Fruit fly (Drosophila melanogaster) S2 (cell line): ENCODE data around the gene CG7300.

ENCODE experiments used
- CG8478 ChIP-seq: fragments of >200 bp; optimal IDR thresholded peaks from 2 replicates; lab custom pipeline; 2018
- CTCF ChIP-seq, 2 experiments: fragments of >200 bp; optimal IDR thresholded peaks; 2 replicates each; lab custom pipeline; 2018

Gene CG7300

DNA sequence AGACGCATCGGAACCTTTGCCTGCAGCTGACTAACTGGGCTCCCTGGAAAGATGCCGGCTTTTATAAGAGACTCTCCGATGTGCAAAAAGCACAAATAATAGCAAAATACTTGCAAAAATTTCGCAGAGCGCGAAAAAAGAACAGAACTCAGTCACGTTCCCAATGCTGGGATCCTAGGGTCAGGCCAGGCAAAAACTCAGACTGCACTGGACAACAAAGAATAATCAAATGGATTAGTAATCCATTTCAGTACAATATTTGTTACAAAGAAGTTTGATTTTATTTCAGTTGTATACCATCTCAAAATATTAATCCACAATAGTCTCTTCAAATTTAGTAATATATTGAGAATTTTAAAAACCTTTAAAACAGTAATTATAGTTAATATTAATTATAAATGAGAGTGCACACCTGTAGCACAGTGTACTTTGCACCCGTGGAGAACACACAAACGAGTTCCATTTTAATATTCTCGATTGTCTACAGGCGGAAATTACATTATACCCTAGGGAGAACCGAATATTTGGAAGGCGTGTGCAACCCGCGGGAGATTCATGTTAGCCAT lies 3.7 kb downstream of the CG7300 start, which contains the start of gene CG17108:
CG17108 (minus strand) TSS at position 51 of the 566 bp plus-strand sequence.
- no peak for TF ChIP-seq CTCF (optimal IDR thresholded peaks at IDR 0.05; lab: Kevin White, UChicago)
- TF ChIP-seq CG8478 (lab: Kevin White, UChicago): no peak

DNA sequence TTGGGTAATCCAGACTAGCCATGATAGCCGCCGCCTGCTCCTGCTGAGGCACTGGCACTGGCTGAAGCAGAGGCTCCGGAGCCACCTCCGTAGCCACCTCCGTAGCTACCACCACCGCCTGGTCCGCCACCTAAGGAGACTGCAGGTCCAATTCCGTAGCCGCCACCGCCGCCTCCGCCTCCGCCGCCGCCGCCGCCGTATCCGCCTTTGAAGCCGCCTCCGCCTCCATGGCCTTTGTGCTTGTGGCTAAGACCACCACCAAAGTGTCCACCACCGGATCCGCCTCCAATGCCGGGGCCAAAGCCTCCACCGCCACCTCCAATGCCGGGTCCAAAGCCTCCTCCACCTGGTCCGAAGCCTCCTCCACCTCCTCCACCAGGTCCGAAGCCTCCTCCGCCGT lies 4.8 kb downstream of the CG7300 start:
- TF ChIP-seq CTCF (optimal IDR thresholded peaks at IDR 0.05; lab: Kevin White, UChicago): no peak
- no peak for TF ChIP-seq CG8478 (lab: Kevin White, UChicago)

DNA sequence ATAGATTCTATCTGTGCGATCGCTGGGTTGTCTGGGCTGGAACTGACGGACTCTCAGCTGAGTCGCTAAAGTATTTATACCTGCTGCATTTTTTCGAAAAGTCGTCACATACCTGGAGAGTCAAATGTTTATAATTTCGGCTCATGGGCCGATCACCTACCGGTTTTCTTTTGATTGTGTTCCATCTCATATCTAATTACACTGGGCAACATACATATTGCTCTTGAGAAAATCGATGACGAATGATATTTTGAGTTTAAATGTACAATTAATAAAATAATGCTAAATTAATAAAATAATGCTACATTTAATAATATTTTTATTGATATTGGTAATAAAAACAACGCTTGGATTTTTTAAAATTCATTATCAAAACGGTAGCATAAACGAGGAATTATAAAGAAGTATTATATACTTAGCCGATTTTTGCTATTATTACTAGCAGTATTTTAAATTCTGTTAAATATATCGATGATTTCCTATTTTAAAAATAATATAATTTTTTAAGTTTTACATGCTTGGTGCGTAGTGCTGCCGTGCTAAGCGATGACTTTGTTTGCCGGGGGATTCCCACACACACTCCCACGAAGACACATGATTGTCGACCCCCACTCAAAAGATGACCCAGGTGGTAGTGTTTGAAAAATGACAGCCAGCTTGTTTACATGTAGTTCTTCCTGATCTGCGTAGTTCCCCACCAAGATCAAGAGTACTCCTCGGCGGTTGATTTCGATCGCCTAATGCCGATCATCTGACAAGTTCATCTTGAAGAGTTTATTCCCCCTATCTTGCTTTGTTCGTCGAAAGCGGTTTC lies 8.4 kb downstream of the CG7300 start, which contains the start of gene CG7294:
CG7294 (minus strand) TSS at position 51 of the 814 bp plus-strand sequence.
- TF ChIP-seq CG8478 (lab: Kevin White, UChicago) (no peak), CTCF (optimal IDR thresholded peaks at IDR 0.05; lab: Kevin White, UChicago) (no peak)

DNA sequence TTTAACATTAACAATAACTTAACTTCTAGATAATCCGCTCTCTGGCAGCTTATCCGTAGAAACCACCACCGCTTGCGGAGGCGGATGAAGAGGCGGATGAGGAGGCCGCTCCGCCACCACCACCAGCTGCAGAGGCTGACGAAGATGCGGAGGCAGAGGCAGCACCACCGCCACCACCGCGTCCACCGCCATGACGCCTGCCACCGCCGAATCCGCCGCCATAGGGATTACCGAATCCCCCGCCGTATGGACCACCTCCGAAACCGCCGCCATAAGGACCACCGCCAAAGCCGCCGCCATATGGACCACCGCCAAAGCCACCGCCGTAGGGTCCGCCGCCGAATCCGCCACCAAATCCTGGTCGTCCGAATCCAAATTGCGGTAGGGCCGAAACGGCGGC lies 9.1 kb downstream of the CG7300 start:
- no peak for TF ChIP-seq CG8478 (lab: Kevin White, UChicago)
- TF ChIP-seq CTCF (optimal IDR thresholded peaks at IDR 0.05; lab: Kevin White, UChicago): no peak

DNA sequence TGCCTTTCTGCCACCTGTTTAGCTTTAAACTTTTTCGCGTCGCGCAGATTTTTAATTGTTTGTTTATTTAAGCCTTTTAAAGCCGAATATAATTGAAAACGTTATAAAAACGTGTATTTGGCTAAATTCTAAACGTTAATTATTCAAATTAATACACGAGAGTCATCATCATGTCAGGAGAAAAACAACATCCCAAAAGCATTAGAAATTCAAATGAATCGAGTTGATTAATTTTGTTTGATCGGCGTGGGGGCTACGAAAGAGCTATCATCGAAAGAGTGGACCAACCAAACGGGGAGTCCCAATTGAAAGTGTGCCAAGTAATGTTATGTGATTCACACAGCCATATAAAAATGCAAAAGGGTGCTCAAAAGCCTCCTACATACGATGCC lies 10.1 kb downstream of the CG7300 start:
- no peak for TF ChIP-seq CTCF (optimal IDR thresholded peaks at IDR 0.05; lab: Kevin White, UChicago)
- no peak for TF ChIP-seq CG8478 (lab: Kevin White, UChicago)

DNA sequence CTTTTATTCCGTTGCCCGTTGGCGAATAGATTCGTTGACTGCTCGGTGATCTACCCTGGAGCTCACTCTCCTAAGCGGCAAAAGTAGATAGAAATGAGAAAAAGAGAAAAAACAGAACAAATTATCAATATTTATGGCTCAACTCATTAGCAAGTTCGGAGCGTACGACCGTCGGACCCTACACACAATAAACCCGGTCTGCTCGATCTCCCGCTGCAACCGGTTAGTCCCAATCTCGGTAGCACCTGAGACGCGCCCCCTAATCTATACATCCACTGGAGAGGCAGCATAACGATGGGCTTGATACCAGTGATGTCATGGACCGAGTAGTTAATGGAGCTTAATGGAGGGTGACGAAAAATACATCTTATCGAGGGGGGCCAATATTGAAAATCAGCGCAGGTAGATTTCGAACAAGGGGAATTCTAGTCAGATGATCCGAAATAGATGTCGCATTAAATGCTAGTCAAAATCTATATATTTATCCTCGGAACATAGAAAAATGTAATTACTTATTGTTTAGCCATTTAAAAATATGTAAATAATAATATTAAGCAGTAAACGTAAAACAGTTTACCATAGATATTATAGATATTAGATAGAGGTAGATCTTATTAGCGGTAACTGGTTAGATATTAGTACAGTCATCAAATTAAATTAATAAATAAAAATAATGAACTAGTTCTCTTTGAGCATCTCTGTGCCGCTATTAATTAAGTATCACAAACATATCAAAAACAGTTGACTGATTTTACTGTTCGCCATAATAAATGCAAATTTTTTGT lies 10.6 kb downstream of the CG7300 start, which contains the start of gene CG7296:
CG7296 (minus strand) TSS at position 58 of the 785 bp plus-strand sequence.
- TF ChIP-seq CG8478 (lab: Kevin White, UChicago): no peak
- TF ChIP-seq CTCF (optimal IDR thresholded peaks at IDR 0.05; lab: Kevin White, UChicago): no peak

DNA sequence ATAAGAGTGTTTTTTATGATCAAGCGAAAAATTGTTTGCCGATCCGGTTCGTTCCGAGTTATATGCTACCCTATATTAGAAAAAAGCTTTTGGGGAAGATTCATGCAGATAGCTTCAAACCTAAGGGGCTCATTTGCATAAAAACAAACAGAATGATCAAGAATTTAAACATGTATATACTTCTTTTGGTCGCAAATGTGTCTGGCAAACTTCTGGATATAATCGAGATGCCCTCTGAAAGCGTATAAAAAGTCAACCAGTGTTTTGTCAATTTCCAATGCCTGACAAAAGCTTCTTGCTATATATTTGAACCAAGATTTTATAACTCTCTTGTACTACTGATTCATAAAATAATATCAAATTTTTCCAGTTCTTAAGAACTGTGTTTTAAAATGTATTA lies 12.2 kb downstream of the CG7300 start:
- no peak for TF ChIP-seq CG8478 (lab: Kevin White, UChicago)
- no peak for TF ChIP-seq CTCF (optimal IDR thresholded peaks at IDR 0.05; lab: Kevin White, UChicago)

DNA sequence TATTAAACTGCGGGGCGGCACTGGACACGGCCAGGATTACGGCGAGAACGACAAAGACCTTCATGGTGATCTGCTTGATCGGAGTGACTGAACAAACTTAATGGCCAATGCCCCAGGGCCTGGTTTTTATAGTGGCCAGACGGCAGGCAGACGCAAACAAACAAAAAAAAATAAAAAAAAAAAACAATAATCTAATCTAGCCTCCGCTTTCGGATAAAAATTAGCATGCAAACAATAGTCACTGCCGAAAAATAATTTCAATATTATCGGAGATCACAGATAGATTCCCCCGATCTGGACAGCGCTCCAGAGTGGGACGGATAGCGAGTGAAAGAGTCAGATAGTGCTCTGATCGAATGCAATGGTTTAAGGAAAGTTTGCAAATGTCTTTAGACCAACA lies 13.5 kb downstream of the CG7300 start, which contains the start of gene CG7299:
CG7299 (minus strand) TSS at position 101 of the 400 bp plus-strand sequence.
- TF ChIP-seq CG8478 (lab: Kevin White, UChicago) (no peak), CTCF (optimal IDR thresholded peaks at IDR 0.05; lab: Kevin White, UChicago) (no peak)

DNA sequence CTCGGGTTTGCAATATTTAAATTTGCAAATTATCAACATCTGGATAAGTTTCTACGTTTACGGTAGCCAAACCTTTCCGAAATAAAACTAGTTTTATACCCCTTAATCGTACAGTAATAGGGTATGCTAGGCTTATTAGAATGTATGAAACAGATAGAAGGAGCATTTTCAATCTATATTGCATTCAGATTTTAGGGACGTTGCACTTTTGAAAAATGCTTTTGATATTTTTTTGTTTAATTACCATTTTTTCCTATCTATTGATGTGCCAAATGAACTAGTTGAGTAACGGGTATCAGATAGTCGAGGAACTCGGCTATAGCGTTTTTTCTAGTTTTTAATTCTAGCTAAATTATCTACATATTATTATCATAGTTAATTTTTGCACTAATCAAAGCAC lies 14.9 kb downstream of the CG7300 start:
- TF ChIP-seq CTCF (optimal IDR thresholded peaks at IDR 0.05; lab: Kevin White, UChicago): no peak
- no peak for TF ChIP-seq CG8478 (lab: Kevin White, UChicago)

DNA sequence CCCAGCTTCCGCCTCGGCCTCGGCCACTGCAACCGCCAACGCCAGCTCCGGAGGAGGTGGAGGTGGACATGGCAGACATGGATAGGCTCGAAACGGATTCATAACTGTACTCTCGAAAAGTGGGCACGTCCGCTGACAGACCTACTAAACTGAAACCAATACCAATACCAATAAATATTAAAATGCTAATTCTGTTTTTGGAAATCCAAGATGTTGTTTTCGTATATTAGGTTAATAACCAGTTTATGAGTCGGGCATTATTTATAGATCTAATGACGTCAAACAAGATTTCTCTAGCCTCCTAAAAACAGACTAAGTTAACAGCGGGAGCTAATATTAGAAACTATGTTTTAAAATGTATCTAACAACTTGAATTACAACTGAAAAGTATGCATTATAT lies 15.6 kb downstream of the CG7300 start:
- no peak for TF ChIP-seq CTCF (optimal IDR thresholded peaks at IDR 0.05; lab: Kevin White, UChicago)
- TF ChIP-seq CG8478 (lab: Kevin White, UChicago): no peak

DNA sequence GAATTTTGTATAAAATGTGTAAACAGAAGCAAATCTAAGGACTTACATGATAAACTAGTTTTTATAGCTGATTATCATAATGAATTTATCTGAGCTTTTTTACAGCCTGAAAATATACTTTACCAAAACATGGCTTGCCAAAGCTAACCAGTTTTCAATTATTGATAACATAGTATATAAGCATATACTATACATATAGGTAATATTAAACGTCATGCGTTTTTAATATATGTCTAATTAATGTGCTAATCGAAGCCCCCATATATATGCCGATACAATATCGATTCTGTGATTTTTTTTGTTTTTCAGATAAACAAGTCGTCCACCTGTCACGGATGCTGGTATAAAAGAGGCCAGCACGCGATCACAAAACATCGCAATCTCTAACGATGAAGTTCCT lies 16.2 kb downstream of the CG7300 start, which contains the start of gene CG17107:
CG17107 (plus strand) TSS at position 301 of the 400 bp plus-strand sequence.
- TF ChIP-seq CG8478 (lab: Kevin White, UChicago) (no peak), CTCF (optimal IDR thresholded peaks at IDR 0.05; lab: Kevin White, UChicago) (no peak)

DNA sequence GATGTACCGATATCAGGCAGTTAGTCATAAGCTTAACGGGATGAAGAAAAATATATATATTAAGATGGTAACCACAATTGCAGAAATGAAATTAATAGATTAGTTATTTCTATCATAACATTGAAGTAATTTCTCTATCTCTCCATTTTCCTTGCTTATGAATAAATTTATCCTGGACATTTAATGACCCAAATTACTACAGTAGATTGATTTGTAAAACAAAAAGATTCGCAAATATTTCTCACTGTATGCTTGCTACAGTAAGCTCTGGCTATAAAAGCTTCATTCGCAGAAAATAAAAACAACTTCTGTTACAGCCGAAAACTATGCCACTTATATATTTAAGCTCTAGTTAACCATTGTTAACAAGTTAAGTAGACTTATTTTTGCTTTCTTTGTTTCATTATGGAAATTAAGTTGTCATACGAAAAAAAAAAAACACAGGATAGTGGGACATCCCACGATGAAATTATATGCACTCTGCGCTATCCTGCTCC lies 17.2 kb downstream of the CG7300 start, which contains the start of gene CG17105:
CG17105 (plus strand) TSS at position 447 of the 497 bp plus-strand sequence.
- TF ChIP-seq CG8478 (lab: Kevin White, UChicago) (no peak), CTCF (optimal IDR thresholded peaks at IDR 0.05; lab: Kevin White, UChicago) (no peak)

DNA sequence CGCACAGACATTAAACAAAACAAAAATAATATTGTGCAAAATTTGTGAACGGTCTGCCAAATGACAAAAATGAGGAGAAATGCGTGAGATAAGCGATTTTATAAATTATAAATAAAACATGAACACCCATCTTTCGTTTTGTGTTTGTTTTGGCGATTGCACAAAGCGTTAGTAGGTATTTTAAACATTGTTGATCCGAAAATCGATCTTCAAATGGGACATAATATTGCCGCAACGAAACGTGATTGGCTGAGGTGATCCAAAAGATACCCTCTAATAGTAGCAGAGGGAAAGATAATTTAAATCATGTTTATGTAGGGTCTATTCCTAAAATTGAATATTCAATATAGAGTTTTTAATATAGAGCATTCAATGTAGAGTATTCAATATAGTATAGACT lies 18.3 kb downstream of the CG7300 start:
- no peak for TF ChIP-seq CTCF (optimal IDR thresholded peaks at IDR 0.05; lab: Kevin White, UChicago)
- TF ChIP-seq CG8478 (lab: Kevin White, UChicago): no peak

DNA sequence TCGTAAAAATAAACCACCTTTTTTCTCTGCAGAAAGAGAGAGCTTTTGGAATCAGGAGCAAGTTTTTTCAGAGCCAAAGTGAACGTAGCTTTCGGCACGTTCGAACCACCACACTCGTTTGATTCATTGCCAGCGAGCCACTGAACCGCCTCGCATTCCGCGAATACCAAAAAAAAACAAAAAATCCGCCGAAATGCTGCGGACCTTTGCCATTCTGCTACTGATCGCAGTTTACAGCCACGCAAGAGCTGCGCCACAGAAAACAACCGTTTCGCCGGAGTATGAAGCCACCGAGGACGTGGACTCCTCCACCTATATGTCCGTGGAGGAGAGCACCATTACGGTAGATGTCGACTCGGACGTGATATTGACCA lies 20.1 kb downstream of the CG7300 start:
- no peak for TF ChIP-seq CG8478 (lab: Kevin White, UChicago)
- no peak for TF ChIP-seq CTCF (optimal IDR thresholded peaks at IDR 0.05; lab: Kevin White, UChicago)
